Fruit fly (Drosophila melanogaster) whole organism, wandering third instar larva: Measurements from ENCODE around the gene Prosbeta3.

Source experiments
- CG32264 ChIP-seq: fragments of 200-800 bp; sonication (Bioruptor generic); optimal IDR thresholded peaks from 2 replicates; lab custom pipeline; 2016; ENCODE audit warnings: missing biosample characterization, missing genetic modification characterization
- CG9705 ChIP-seq: fragments of 200-800 bp; sonication (Bioruptor generic); optimal IDR thresholded peaks from 2 replicates; lab custom pipeline; 2018; ENCODE audit warnings: missing biosample characterization, mild to moderate bottlenecking, missing genetic modification characterization
- CrebA ChIP-seq: fragments of 200-800 bp; sonication (Bioruptor generic); optimal IDR thresholded peaks from 2 replicates; lab custom pipeline; 2016; ENCODE audit warnings: missing biosample characterization, mild to moderate bottlenecking, missing genetic modification characterization, borderline replicate concordance
- Dfd ChIP-seq: fragments of >200 bp; optimal IDR thresholded peaks from 2 replicates; lab custom pipeline; 2017; ENCODE audit warnings: missing biosample characterization, missing genetic modification characterization
- GATAd ChIP-seq: sonication (Bioruptor generic); optimal IDR thresholded peaks from 2 replicates; lab custom pipeline; 2016; ENCODE audit warnings: missing biosample characterization, missing genetic modification characterization
- HLH106 ChIP-seq: fragments of 200-800 bp; optimal IDR thresholded peaks from 3 replicates; lab custom pipeline; 2019; ENCODE audit warnings: missing biosample characterization, mild to moderate bottlenecking, missing genetic modification characterization, moderate library complexity
- Hnf4 ChIP-seq: fragments of 200-800 bp; sonication (Bioruptor generic); optimal IDR thresholded peaks from 2 replicates; lab custom pipeline; 2016; ENCODE audit warnings: missing biosample characterization, mild to moderate bottlenecking, missing genetic modification characterization
- Hr78 ChIP-seq: fragments of >200 bp; optimal IDR thresholded peaks from 2 replicates; lab custom pipeline; 2017; ENCODE audit warnings: missing biosample characterization, missing genetic modification characterization
- Hr83 ChIP-seq: fragments of 200-300 bp; sonication (Bioruptor generic); optimal IDR thresholded peaks from 2 replicates; lab custom pipeline; 2016; ENCODE audit warnings: missing biosample characterization, mild to moderate bottlenecking, missing genetic modification characterization, moderate library complexity; ENCODE audit not compliant: poor library complexity, severe bottlenecking
- Jra ChIP-seq: sonication (Bioruptor generic); optimal IDR thresholded peaks from 2 replicates; lab custom pipeline; 2016; ENCODE audit warnings: missing biosample characterization, missing genetic modification characterization
- Mio ChIP-seq: sonication (Bioruptor generic); optimal IDR thresholded peaks from 2 replicates; lab custom pipeline; 2016; ENCODE audit warnings: missing biosample characterization, missing genetic modification characterization
- N ChIP-seq: fragments of >200 bp; optimal IDR thresholded peaks from 2 replicates; lab custom pipeline; 2018; ENCODE audit warnings: missing biosample characterization, missing external identifiers, missing genetic modification characterization
- Rel ChIP-seq, 2 experiments: fragments of 200-800 bp; sonication (Bioruptor generic) in 1 of 2; optimal IDR thresholded peaks; 2 replicates in 1 of 2; 3 replicates in 1 of 2; lab custom pipeline; 2016 to 2019; ENCODE audit warnings: mild to moderate bottlenecking in 2 of 2, missing biosample characterization in 2 of 2, missing genetic modification characterization in 2 of 2, moderate library complexity in 1 of 2
- Sp1 ChIP-seq: fragments of 200-800 bp; sonication (Bioruptor generic); optimal IDR thresholded peaks from 3 replicates; lab custom pipeline; 2019; ENCODE audit warnings: missing biosample characterization, mild to moderate bottlenecking, missing genetic modification characterization, moderate library complexity
- Vsx2 ChIP-seq: fragments of 200-300, 225-300 bp; sonication (Bioruptor generic); optimal IDR thresholded peaks from 2 replicates; lab custom pipeline; 2018; ENCODE audit warnings: missing biosample characterization, missing genetic modification characterization; ENCODE audit not compliant: partially characterized antibody
- brk ChIP-seq: fragments of 200-800 bp; sonication (Bioruptor generic); optimal IDR thresholded peaks from 2 replicates; lab custom pipeline; 2016; ENCODE audit warnings: missing biosample characterization, mild to moderate bottlenecking, missing genetic modification characterization
- dmrt93B ChIP-seq: fragments of 200-800 bp; sonication (Bioruptor generic); optimal IDR thresholded peaks from 2 replicates; lab custom pipeline; 2018; ENCODE audit warnings: missing biosample characterization, mild to moderate bottlenecking, missing genetic modification characterization
- dsf ChIP-seq: sonication (Bioruptor generic); optimal IDR thresholded peaks from 2 replicates; lab custom pipeline; 2016; ENCODE audit warnings: missing biosample characterization, missing genetic modification characterization, borderline replicate concordance
- ey ChIP-seq: fragments of 200-800 bp; sonication (Bioruptor generic); optimal IDR thresholded peaks from 2 replicates; lab custom pipeline; 2016; ENCODE audit warnings: missing biosample characterization, missing genetic modification characterization
- foxo ChIP-seq, 2 experiments: fragments of 200-800 bp; sonication (Bioruptor generic); optimal IDR thresholded peaks; 2 replicates in 1 of 2; 3 replicates in 1 of 2; lab custom pipeline; 2016 to 2017; ENCODE audit warnings: missing biosample characterization in 2 of 2, missing genetic modification characterization in 2 of 2
- fru ChIP-seq: fragments of 200-800 bp; sonication (Bioruptor generic); optimal IDR thresholded peaks from 3 replicates; lab custom pipeline; 2016; ENCODE audit warnings: missing biosample characterization, mild to moderate bottlenecking, missing genetic modification characterization
- jim ChIP-seq: fragments of 175-275, 200-325 bp; sonication (Bioruptor generic); optimal IDR thresholded peaks from 2 replicates; lab custom pipeline; 2016; ENCODE audit warnings: missing biosample characterization, mild to moderate bottlenecking, missing genetic modification characterization
- lola ChIP-seq: fragments of >200 bp; optimal IDR thresholded peaks from 2 replicates; lab custom pipeline; 2017; ENCODE audit warnings: missing biosample characterization, missing genetic modification characterization
- pan ChIP-seq: fragments of >200 bp; optimal IDR thresholded peaks from 2 replicates; lab custom pipeline; 2017
- sage ChIP-seq: fragments of 200-800 bp; sonication (Bioruptor generic); optimal IDR thresholded peaks from 2 replicates; lab custom pipeline; 2016; ENCODE audit warnings: missing biosample characterization, mild to moderate bottlenecking, missing genetic modification characterization
- tai ChIP-seq: sonication (Bioruptor generic); optimal IDR thresholded peaks from 2 replicates; lab custom pipeline; 2016; ENCODE audit warnings: missing biosample characterization, missing genetic modification characterization
- woc ChIP-seq: sonication (Bioruptor generic); optimal IDR thresholded peaks from 2 replicates; lab custom pipeline; 2016; ENCODE audit warnings: missing biosample characterization, mild to moderate bottlenecking, missing genetic modification characterization

Gene Prosbeta3

DNA sequence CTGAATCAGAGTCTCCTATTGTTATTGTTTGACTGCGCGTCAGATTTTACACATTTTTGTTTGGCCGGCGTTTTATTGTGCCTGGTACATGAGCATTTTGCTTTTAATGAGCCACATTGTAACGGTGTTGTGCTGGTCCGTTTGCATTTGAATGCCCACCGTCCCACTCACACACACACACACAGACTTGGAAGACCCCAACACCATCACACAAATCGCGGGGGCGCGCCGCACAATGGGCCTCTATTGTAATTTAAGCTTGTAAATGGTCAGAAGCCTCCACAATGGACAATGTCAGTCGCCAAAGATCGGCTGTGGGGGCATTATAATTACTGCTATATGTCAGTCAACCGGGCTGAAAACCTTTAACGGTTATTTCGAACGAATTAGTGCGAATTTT, 49.7 kb downstream of the Prosbeta3 start:
- no peak for TF ChIP-seq ey (GFP tag; lab: Kevin White, UChicago)
- TF ChIP-seq brk (GFP tag; lab: Kevin White, UChicago) = no peak
- TF ChIP-seq dmrt93B (GFP tag; lab: Kevin White, UChicago) = no peak
- no peak for TF ChIP-seq lola (GFP tag; lab: Kevin White, UChicago)
- TF ChIP-seq pan = no peak
- no peak for TF ChIP-seq woc
- TF ChIP-seq CrebA (GFP tag; lab: Kevin White, UChicago) = no peak
- no peak for TF ChIP-seq Hnf4 (GFP tag; lab: Kevin White, UChicago)
- no peak for TF ChIP-seq CG32264 (GFP tag; lab: Kevin White, UChicago)
- no peak for TF ChIP-seq Jra
- TF ChIP-seq tai (GFP tag; lab: Kevin White, UChicago) = no peak
- no peak for TF ChIP-seq Mio (GFP tag; lab: Kevin White, UChicago)
- TF ChIP-seq N (GFP tag; lab: Kevin White, UChicago) = no peak
- no peak for TF ChIP-seq HLH106
- TF ChIP-seq CG9705 (GFP tag; lab: Kevin White, UChicago) = no peak
- TF ChIP-seq Sp1 = no peak
- TF ChIP-seq GATAd (GFP tag; lab: Kevin White, UChicago) = no peak
- TF ChIP-seq jim = no peak
- no peak for TF ChIP-seq sage (GFP tag; lab: Kevin White, UChicago)
- no peak for TF ChIP-seq fru (GFP tag; lab: Kevin White, UChicago)

DNA sequence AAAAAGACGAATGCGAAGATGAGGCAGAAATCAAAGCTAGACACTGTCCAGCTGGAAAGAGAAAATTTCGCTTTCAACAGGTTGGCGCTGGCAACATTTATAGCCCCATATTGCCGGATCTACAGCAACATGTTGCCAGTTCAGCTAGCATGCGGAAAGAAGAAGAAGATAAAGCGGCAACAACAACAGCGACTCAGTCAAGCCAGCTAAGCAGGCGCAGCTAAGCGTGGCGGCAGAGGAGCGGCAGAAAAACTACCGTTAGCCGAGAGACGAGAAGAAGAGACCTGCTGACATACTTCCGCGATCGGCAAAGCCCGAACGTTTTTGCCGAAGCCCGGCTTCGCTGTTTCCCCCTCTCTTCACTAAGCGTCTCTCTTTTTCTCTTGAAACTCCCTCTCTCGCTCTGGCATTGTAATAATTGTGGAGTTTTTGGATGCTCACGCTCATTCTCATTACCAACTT, 50.6 kb downstream of the Prosbeta3 start:
- no peak for TF ChIP-seq Dfd
- no peak for TF ChIP-seq lola (GFP tag; lab: Kevin White, UChicago)
- TF ChIP-seq Hr78 = no peak
- no peak for TF ChIP-seq Vsx2 (GFP tag; lab: Kevin White, UChicago)
- TF ChIP-seq dsf (GFP tag; lab: Kevin White, UChicago) = no peak
- no peak for TF ChIP-seq woc
- no peak for TF ChIP-seq Hr83 (GFP tag; lab: Kevin White, UChicago)
- no peak for TF ChIP-seq tai (GFP tag; lab: Kevin White, UChicago)
- no peak for TF ChIP-seq Rel (GFP tag; optimal IDR thresholded peaks at IDR 0.05; lab: Kevin White, UChicago)
- TF ChIP-seq Rel (tag; optimal IDR thresholded peaks at IDR 0.05; lab: Kevin White, UChicago) = no peak
- TF ChIP-seq Sp1 = no peak
- no peak for TF ChIP-seq foxo (GFP tag; optimal IDR thresholded peaks at IDR 0.05; lab: Kevin White, UChicago)
- TF ChIP-seq Hnf4 (GFP tag; lab: Kevin White, UChicago) = no peak
